Worm (Caenorhabditis elegans) whole organism, L4 larva: Measurements from ENCODE around the gene nhx-2.

Experiments
- F10B5.3 ChIP-seq: sonication (generic microtip); optimal IDR thresholded peaks from 2 replicates; lab custom pipeline; 2016; ENCODE audit warnings: mild to moderate bottlenecking, missing genetic modification characterization, missing compliant biosample characterization
- T20F7.1 ChIP-seq: fragments of 200-800 bp; sonication (Bioruptor generic); optimal IDR thresholded peaks from 2 replicates; lab custom pipeline; 2018; ENCODE audit warnings: mild to moderate bottlenecking, missing genetic modification characterization, missing compliant biosample characterization
- aha-1 ChIP-seq: fragments of 150-350 bp; peaks from one replicate; lab custom pipeline; 2014; ENCODE audit warnings: missing biosample characterization, missing genetic modification characterization
- ceh-20 ChIP-seq: fragments of 200-800 bp; sonication (Bioruptor generic); IDR thresholded peaks from 2 replicates; pipeline ENCODE4 v1.3.6; 2022; ENCODE audit warnings: missing genetic modification reagents, missing genetic modification characterization, missing compliant biosample characterization
- ceh-44 ChIP-seq: fragments of 200-800 bp; sonication (Bioruptor generic); IDR thresholded peaks from 2 replicates; pipeline ENCODE4 v1.3.6; 2022; ENCODE audit warnings: missing genetic modification reagents, missing genetic modification characterization, missing compliant biosample characterization
- ces-1 ChIP-seq: fragments of 150-350 bp; sonication (generic microtip); optimal IDR thresholded peaks from 4 replicates; lab custom pipeline; 2014; ENCODE audit warnings: missing biosample characterization, missing genetic modification reagents, missing genetic modification characterization
- cey-2 ChIP-seq: sonication (generic microtip); optimal IDR thresholded peaks from 3 replicates; lab custom pipeline; 2017; ENCODE audit warnings: missing genetic modification characterization, mild to moderate bottlenecking, missing compliant biosample characterization, antibody characterized with exemption, borderline replicate concordance; ENCODE audit not compliant: insufficient read depth
- daf-16 ChIP-seq, 3 experiments: sonication (generic microtip); optimal IDR thresholded peaks; 2 replicates each; lab custom pipeline; 2016 to 2017; ENCODE audit warnings: missing genetic modification characterization in 3 of 3, missing genetic modification reagents in 3 of 3, mild to moderate bottlenecking in 2 of 3, missing compliant biosample characterization in 2 of 3, missing biosample characterization in 1 of 3, moderate library complexity in 1 of 3
- dpl-1 ChIP-seq: fragments of 150-350 bp; optimal IDR thresholded peaks from 2 replicates; lab custom pipeline; 2014; ENCODE audit warnings: missing biosample characterization, missing genetic modification reagents, missing genetic modification characterization
- dve-1 ChIP-seq: sonication (generic microtip); optimal IDR thresholded peaks from 2 replicates; lab custom pipeline; 2017; ENCODE audit warnings: antibody characterized with exemption, mild to moderate bottlenecking, missing genetic modification characterization, missing compliant biosample characterization; ENCODE audit not compliant: insufficient read depth
- egl-27 ChIP-seq: sonication (generic microtip); optimal IDR thresholded peaks from 3 replicates; lab custom pipeline; 2017; ENCODE audit warnings: missing biosample characterization, missing genetic modification reagents, missing genetic modification characterization
- egl-43 ChIP-seq: fragments of 200-800 bp; sonication (Bioruptor generic); IDR thresholded peaks from 2 replicates; pipeline ENCODE4 v1.3.6; 2022; ENCODE audit warnings: missing genetic modification reagents, missing genetic modification characterization, missing compliant biosample characterization
- fkh-10 ChIP-seq: fragments of 150-350 bp; optimal IDR thresholded peaks from 2 replicates; lab custom pipeline; 2014; ENCODE audit warnings: missing biosample characterization, missing genetic modification reagents, missing genetic modification characterization
- fos-1 ChIP-seq: fragments of 150-350 bp; optimal IDR thresholded peaks from 2 replicates; lab custom pipeline; 2014; ENCODE audit warnings: missing biosample characterization, missing genetic modification characterization
- hif-1 ChIP-seq, 2 experiments: sonication (generic microtip); optimal IDR thresholded peaks; 2 replicates each; lab custom pipeline; 2016 to 2017; ENCODE audit warnings: missing compliant biosample characterization in 2 of 2, missing genetic modification characterization in 2 of 2, missing genetic modification reagents in 2 of 2, missing genotype in 2 of 2, mild to moderate bottlenecking in 1 of 2
- hlh-11 ChIP-seq: fragments of 200-800 bp; sonication (Bioruptor generic); optimal IDR thresholded peaks from 2 replicates; lab custom pipeline; 2018; ENCODE audit warnings: mild to moderate bottlenecking, missing genetic modification characterization, missing compliant biosample characterization
- hlh-30 ChIP-seq: sonication (generic microtip); optimal IDR thresholded peaks from 2 replicates; lab custom pipeline; 2017; ENCODE audit warnings: antibody characterized with exemption, mild to moderate bottlenecking, missing genetic modification characterization, missing compliant biosample characterization; ENCODE audit not compliant: insufficient read depth
- hmg-1.1 ChIP-seq: fragments of 200-800 bp; sonication (Bioruptor generic); IDR thresholded peaks from 2 replicates; pipeline ENCODE4 v1.3.6; 2022; ENCODE audit warnings: missing genetic modification reagents, missing genetic modification characterization, missing compliant biosample characterization
- lsy-2 ChIP-seq, 2 experiments: fragments of 150-350 bp in 1 of 2; sonication (generic microtip) in 1 of 2; optimal IDR thresholded peaks; 2 replicates each; lab custom pipeline; 2014 to 2017; ENCODE audit warnings: missing biosample characterization in 2 of 2, missing genetic modification characterization in 2 of 2
- mep-1 ChIP-seq: fragments of 150-350 bp; sonication (generic microtip); optimal IDR thresholded peaks from 3 replicates; lab custom pipeline; 2014; ENCODE audit warnings: missing biosample characterization, missing genetic modification characterization
- mes-2 ChIP-seq: sonication (generic microtip); optimal IDR thresholded peaks from 2 replicates; lab custom pipeline; 2016; ENCODE audit warnings: missing genotype, mild to moderate bottlenecking, missing genetic modification characterization, missing compliant biosample characterization; ENCODE audit not compliant: poor library complexity, severe bottlenecking
- mxl-3 ChIP-seq: fragments of 200-800 bp; sonication (Bioruptor generic); optimal IDR thresholded peaks from 2 replicates; lab custom pipeline; 2018; ENCODE audit warnings: mild to moderate bottlenecking, missing genetic modification characterization, missing compliant biosample characterization
- nhr-102 ChIP-seq: sonication (generic microtip); optimal IDR thresholded peaks from 2 replicates; lab custom pipeline; 2016; ENCODE audit warnings: mild to moderate bottlenecking, missing genetic modification characterization, moderate library complexity, missing compliant biosample characterization
- nhr-25 ChIP-seq: sonication (generic microtip); optimal IDR thresholded peaks from 2 replicates; lab custom pipeline; 2017; ENCODE audit warnings: missing genetic modification characterization, mild to moderate bottlenecking, missing compliant biosample characterization, antibody characterized with exemption, moderate library complexity, borderline replicate concordance; ENCODE audit not compliant: insufficient read depth
- nhr-28 ChIP-seq: fragments of 150-350 bp; optimal IDR thresholded peaks from 2 replicates; lab custom pipeline; 2014; ENCODE audit warnings: missing biosample characterization, missing genetic modification characterization
- nhr-42 ChIP-seq: fragments of 200-800 bp; sonication (Bioruptor generic); IDR thresholded peaks from 2 replicates; pipeline ENCODE4 v1.3.6; 2022; ENCODE audit warnings: missing genetic modification characterization, missing compliant biosample characterization
- nhr-6 ChIP-seq: fragments of 150-350 bp; optimal IDR thresholded peaks from 2 replicates; lab custom pipeline; 2014; ENCODE audit warnings: missing biosample characterization, missing genetic modification characterization
- nhr-76 ChIP-seq: fragments of 150-350 bp; optimal IDR thresholded peaks from 2 replicates; lab custom pipeline; 2014; ENCODE audit warnings: missing biosample characterization, missing genetic modification characterization
- nhr-77 ChIP-seq: fragments of 150-350 bp; optimal IDR thresholded peaks from 2 replicates; lab custom pipeline; 2014; ENCODE audit warnings: missing biosample characterization, missing genetic modification characterization
- pha-4 ChIP-seq, 2 experiments: fragments of 150-350 bp in 1 of 2; fragments of 200-800 bp in 1 of 2; sonication (Bioruptor generic) in 1 of 2; IDR thresholded peaks in 1 of 2; optimal IDR thresholded peaks in 1 of 2; 2 replicates each; pipeline versions ENCODE4 v1.3.6 to Lab custom; 2014 to 2022; ENCODE audit warnings: missing genetic modification characterization in 2 of 2, missing genetic modification reagents in 2 of 2, missing biosample characterization in 1 of 2, missing compliant biosample characterization in 1 of 2
- pqm-1 ChIP-seq: sonication (generic microtip); optimal IDR thresholded peaks from 2 replicates; lab custom pipeline; 2017; ENCODE audit warnings: missing biosample characterization, missing genetic modification characterization
- set-16 ChIP-seq: fragments of 200-800 bp; sonication (Bioruptor generic); IDR thresholded peaks from 2 replicates; pipeline ENCODE4 v1.3.6; 2022; ENCODE audit warnings: missing genetic modification reagents, missing genetic modification characterization, missing compliant biosample characterization
- snpc-1.2 ChIP-seq: fragments of 200-800 bp; sonication (Bioruptor generic); IDR thresholded peaks from 2 replicates; pipeline ENCODE4 v1.3.6; 2022; ENCODE audit warnings: missing genetic modification reagents, missing genetic modification characterization, missing compliant biosample characterization
- snpc-4 ChIP-seq: fragments of 150-350 bp; optimal IDR thresholded peaks from 2 replicates; lab custom pipeline; 2014; ENCODE audit warnings: missing biosample characterization, missing genetic modification characterization
- tra-1 ChIP-seq: fragments of 200-800 bp; sonication (Bioruptor generic); IDR thresholded peaks from 2 replicates; pipeline ENCODE4 v1.3.6; 2022; ENCODE audit warnings: missing genetic modification reagents, missing genetic modification characterization, missing compliant biosample characterization
- unc-39 ChIP-seq: sonication (generic microtip); optimal IDR thresholded peaks from 2 replicates; lab custom pipeline; 2017; ENCODE audit warnings: missing biosample characterization, missing genetic modification characterization
- unc-62 ChIP-seq, 3 experiments: fragments of 150-350 bp in 1 of 3; sonication (generic microtip); optimal IDR thresholded peaks in 2 of 3; peaks in 1 of 3; 1 replicate in 1 of 3; 2 replicates in 2 of 3; lab custom pipeline; 2014 to 2017; ENCODE audit warnings: missing biosample characterization in 3 of 3, missing genetic modification characterization in 3 of 3, missing genetic modification reagents in 3 of 3, missing genotype in 1 of 3
- zag-1 ChIP-seq: fragments of 150-350 bp; optimal IDR thresholded peaks from 2 replicates; lab custom pipeline; 2014; ENCODE audit warnings: missing biosample characterization, missing genetic modification characterization

The nhx-2 gene

ce11 chrII:7663028-7663427 lies 30.7 kb downstream of the nhx-2 start:
- TF ChIP-seq aha-1 (tag; lab: Kevin White, UChicago): peak; percentile 60
- no peak for TF ChIP-seq ces-1 (GFP tag; lab: Kevin White, UChicago)

- TF ChIP-seq dve-1 (peak; percentile 3), nhr-6 (tag; lab: Kevin White, UChicago) (peak; percentile 44), T20F7.1 (GFP tag; lab: Kevin White, UChicago) (peak; percentile 46), hlh-11 (peak; percentile 45), hlh-30 (peak; percentile 61), snpc-4 (tag; lab: Kevin White, UChicago) (no peak), dpl-1 (peak; percentile 15), nhr-28 (tag; lab: Kevin White, UChicago) (peak; percentile 77), F10B5.3 (tag; lab: Kevin White, UChicago) (no peak), unc-39 (tag; lab: Kevin White, UChicago) (no peak), pqm-1 (tag; lab: Kevin White, UChicago) (peak; percentile 88), pha-4 (GFP tag; IDR thresholded peaks at IDR 0.05; lab: Robert Waterston, UW) (no peak), pha-4 (tag; optimal IDR thresholded peaks at IDR 0.05; lab: Kevin White, UChicago) (peak; percentile 59), daf-16 (GFP tag; optimal IDR thresholded peaks at IDR 0.05; lab: Kevin White, UChicago) (no peak), daf-16 (tag; optimal IDR thresholded peaks at IDR 0.05; lab: Kevin White, UChicago) (peak; percentile 28), mep-1 (tag; lab: Kevin White, UChicago) (peak; percentile 25)
- TF ChIP-seq, all 104 proteins: peak for 11
Measured at ce11 chrII:7662008-7662686, 31.6 kb downstream of the nhx-2 start, which contains the start of gene alfa-1. Gene alfa-1, minus strand, starts transcription at chrII:7662522.

ce11 chrII:7651171-7651570 lies 42.6 kb downstream of the nhx-2 start, which contains the start of gene pde-4:
Gene pde-4, minus strand, starts transcription at chrII:7651246.
- TF ChIP-seq nhr-102: no peak
- 0 out of 2 replicates have a peak, but pooled peaks have one; percentile 16 for TF ChIP-seq hmg-1.1 (GFP tag; lab: Robert Waterston, UW)
- peak in 1 of 2 experiments; percentile 94 for TF ChIP-seq unc-62 (GFP tag; optimal IDR thresholded peaks at IDR 0.05 in 1 of 2; lab: Kevin White, UChicago)
- TF ChIP-seq unc-62 (tag; optimal IDR thresholded peaks at IDR 0.05; lab: Kevin White, UChicago): no peak

DNA sequence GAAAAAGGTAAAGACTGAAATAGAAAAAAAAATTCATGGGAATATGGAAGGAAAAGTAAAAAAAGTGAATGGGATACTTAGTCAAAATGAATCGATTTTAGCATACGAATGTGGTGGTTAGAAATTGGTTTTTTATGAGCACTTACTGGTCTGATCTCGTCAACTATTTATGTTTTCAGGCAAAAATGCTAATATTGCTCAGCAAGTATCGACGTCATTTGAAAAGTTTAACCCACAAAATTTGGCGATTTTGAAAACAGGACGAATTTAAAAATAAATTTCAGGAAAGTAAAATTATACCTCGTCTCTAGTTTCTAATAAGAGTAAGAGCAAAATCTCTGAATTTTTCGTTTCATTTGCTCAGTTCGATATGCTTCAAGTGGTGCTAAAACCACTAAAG lies 50.5 kb downstream of the nhx-2 start:
- TF ChIP-seq nhr-25 (tag; lab: Kevin White, UChicago): no peak
- no peak for TF ChIP-seq nhr-77 (tag; lab: Kevin White, UChicago)
- peak; percentile 60 for TF ChIP-seq aha-1 (tag; lab: Kevin White, UChicago)
- TF ChIP-seq nhr-42 (GFP tag; lab: Robert Waterston, UW): no peak
- no peak for TF ChIP-seq nhr-76
- TF ChIP-seq zag-1 (tag; lab: Kevin White, UChicago): no peak
- no peak for TF ChIP-seq tra-1 (GFP tag; lab: Robert Waterston, UW)
- TF ChIP-seq snpc-1.2 (GFP tag; lab: Robert Waterston, UW): no peak
- TF ChIP-seq, all 104 proteins: peak for 1

DNA sequence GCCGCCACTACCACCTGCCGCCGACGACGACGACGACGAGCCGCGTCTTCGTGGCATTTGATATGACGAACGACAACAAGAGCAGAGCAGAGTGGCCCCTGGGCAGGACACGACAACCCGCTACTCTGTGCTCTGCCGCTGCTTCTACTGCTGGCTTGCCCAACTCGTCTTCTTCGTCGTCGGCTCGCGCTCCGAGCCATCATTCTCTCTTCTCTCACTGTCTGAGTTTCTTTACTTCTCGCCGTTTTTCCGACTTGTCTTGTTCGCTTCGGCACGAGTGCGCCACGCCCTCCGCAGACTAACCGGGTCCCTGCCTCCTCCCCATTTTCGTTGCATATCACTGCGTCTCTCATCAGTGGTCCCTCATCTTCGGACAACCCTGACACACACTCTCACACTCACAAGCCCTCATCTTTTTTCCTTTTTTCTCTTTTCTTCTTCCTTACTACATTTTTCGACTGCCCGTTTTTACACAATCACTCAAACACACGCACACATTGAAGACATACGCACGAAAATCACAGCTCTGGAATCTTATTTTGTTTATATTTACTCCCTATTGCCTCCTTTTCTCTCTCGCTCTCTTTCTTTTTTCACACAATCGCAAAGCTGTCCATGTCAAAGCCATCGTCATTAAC lies 51.6 kb downstream of the nhx-2 start:
- TF ChIP-seq fkh-10 (peak; percentile 94), ceh-20 (peak; percentile 45; the same call in 1 of the 2 replicates), nhr-102 (no peak), aha-1 (tag; lab: Kevin White, UChicago) (peak; percentile 85), mep-1 (tag; lab: Kevin White, UChicago) (peak; percentile 70), mxl-3 (peak; percentile 28), hif-1 (tag; optimal IDR thresholded peaks at IDR 0.05; lab: Kevin White, UChicago) (peak in 1 of 2 experiments; percentile 67), ceh-44 (GFP tag; lab: Robert Waterston, UW) (no peak), mes-2 (tag; lab: Kevin White, UChicago) (peak; percentile 25), lsy-2 (tag; optimal IDR thresholded peaks at IDR 0.05; lab: Kevin White, UChicago) (peak; percentile 63 to 74), hlh-11 (peak; percentile 68), cey-2 (tag; lab: Kevin White, UChicago) (no peak), fos-1 (no peak), daf-16 (GFP tag; optimal IDR thresholded peaks at IDR 0.05; lab: Kevin White, UChicago) (peak in 1 of 2 experiments; percentile 80), daf-16 (tag; optimal IDR thresholded peaks at IDR 0.05; lab: Kevin White, UChicago) (no peak), egl-27 (tag; lab: Kevin White, UChicago) (no peak), egl-43 (GFP tag; lab: Robert Waterston, UW) (peak; percentile 79), set-16 (peak; percentile 97)
